Worm (Caenorhabditis elegans): Measurements from ENCODE around the gene R08B4.3.

R08B4.3 gene

ce11 chrX:11125520-11125919 lies 4.7 kb upstream of the R08B4.3 start, which contains the start of gene alr-1:
TSS of gene alr-1 (minus strand) at chrX:11125620.
- no peak for TF ChIP-seq ztf-29 (GFP tag; IDR thresholded peaks at IDR 0.05)
- TF ChIP-seq klf-2 (GFP tag; conservative IDR thresholded peaks at IDR 0.05), result no peak
- no peak for TF ChIP-seq ref-1 (GFP tag; conservative IDR thresholded peaks at IDR 0.05)
- TF ChIP-seq T22C8.4 (GFP tag; IDR thresholded peaks at IDR 0.05), result no peak
- TF ChIP-seq cog-1 (tag; optimal IDR thresholded peaks at IDR 0.05), result no peak
- TF ChIP-seq tab-1 (GFP tag; IDR thresholded peaks at IDR 0.05), result no peak
- no peak for TF ChIP-seq flt-1 (GFP tag; IDR thresholded peaks at IDR 0.05)
- TF ChIP-seq med-1 (GFP tag; optimal IDR thresholded peaks at IDR 0.05; ENCODE audit: insufficient read depth), result no peak

- no peak for TF ChIP-seq ref-1 (GFP tag; conservative IDR thresholded peaks at IDR 0.05)
- TF ChIP-seq flt-1 (GFP tag; IDR thresholded peaks at IDR 0.05), result no peak
- TF ChIP-seq cog-1 (tag; optimal IDR thresholded peaks at IDR 0.05), result no peak
- TF ChIP-seq ztf-23 (GFP tag; IDR thresholded peaks at IDR 0.05), result no peak
- TF ChIP-seq T22C8.4 (GFP tag; IDR thresholded peaks at IDR 0.05), result no peak
- TF ChIP-seq tab-1 (GFP tag; IDR thresholded peaks at IDR 0.05), result no peak
- TF ChIP-seq ztf-29 (GFP tag; IDR thresholded peaks at IDR 0.05), result no peak
- no peak for TF ChIP-seq klf-2 (GFP tag; conservative IDR thresholded peaks at IDR 0.05)
- no peak for TF ChIP-seq med-1 (GFP tag; optimal IDR thresholded peaks at IDR 0.05; ENCODE audit: insufficient read depth)
Measured at ce11 chrX:11123998-11124397, 3.2 kb upstream of the R08B4.3 start.

ce11 chrX:11122412-11122811 lies 1.6 kb upstream of the R08B4.3 start:
- no peak for TF ChIP-seq T22C8.4 (GFP tag; IDR thresholded peaks at IDR 0.05)
- no peak for TF ChIP-seq cog-1 (tag; optimal IDR thresholded peaks at IDR 0.05)
- no peak for TF ChIP-seq tab-1 (GFP tag; IDR thresholded peaks at IDR 0.05)
- TF ChIP-seq klf-2 (GFP tag; conservative IDR thresholded peaks at IDR 0.05), result no peak
- no peak for TF ChIP-seq ztf-29 (GFP tag; IDR thresholded peaks at IDR 0.05)
- no peak for TF ChIP-seq med-1 (GFP tag; optimal IDR thresholded peaks at IDR 0.05; ENCODE audit: insufficient read depth)
- no peak for TF ChIP-seq flt-1 (GFP tag; IDR thresholded peaks at IDR 0.05)
- TF ChIP-seq ref-1 (GFP tag; conservative IDR thresholded peaks at IDR 0.05), result no peak
- no peak for TF ChIP-seq ztf-23 (GFP tag; IDR thresholded peaks at IDR 0.05)

ce11 chrX:11116723-11117122 lies 4.1 kb downstream of the R08B4.3 start, which contains the start of gene nlp-66:
TSS of gene nlp-66 (minus strand) at chrX:11116823.
- no peak for TF ChIP-seq cog-1 (tag; optimal IDR thresholded peaks at IDR 0.05)
- no peak for TF ChIP-seq tab-1 (GFP tag; IDR thresholded peaks at IDR 0.05)
- no peak for TF ChIP-seq ztf-29 (GFP tag; IDR thresholded peaks at IDR 0.05)

ce11 chrX:11114420-11114819 lies 6.4 kb downstream of the R08B4.3 start:
- no peak for TF ChIP-seq ztf-23 (GFP tag; IDR thresholded peaks at IDR 0.05)
- no peak for TF ChIP-seq T22C8.4 (GFP tag; IDR thresholded peaks at IDR 0.05)
- TF ChIP-seq klf-2 (GFP tag; conservative IDR thresholded peaks at IDR 0.05), result no peak
- TF ChIP-seq cog-1 (tag; optimal IDR thresholded peaks at IDR 0.05), result no peak
- TF ChIP-seq flt-1 (GFP tag; IDR thresholded peaks at IDR 0.05), result no peak
- no peak for TF ChIP-seq med-1 (GFP tag; optimal IDR thresholded peaks at IDR 0.05; ENCODE audit: insufficient read depth)
- no peak for TF ChIP-seq tab-1 (GFP tag; IDR thresholded peaks at IDR 0.05)
- no peak for TF ChIP-seq ztf-29 (GFP tag; IDR thresholded peaks at IDR 0.05)
- no peak for TF ChIP-seq ref-1 (GFP tag; conservative IDR thresholded peaks at IDR 0.05)

- TF ChIP-seq ref-1 (GFP tag; conservative IDR thresholded peaks at IDR 0.05), result no peak
- TF ChIP-seq tab-1 (GFP tag; IDR thresholded peaks at IDR 0.05), result no peak
- TF ChIP-seq med-1 (GFP tag; optimal IDR thresholded peaks at IDR 0.05; ENCODE audit: insufficient read depth), result no peak
- TF ChIP-seq ztf-29 (GFP tag; IDR thresholded peaks at IDR 0.05), result no peak
- no peak for TF ChIP-seq ztf-23 (GFP tag; IDR thresholded peaks at IDR 0.05)
- TF ChIP-seq T22C8.4 (GFP tag; IDR thresholded peaks at IDR 0.05), result no peak
- no peak for TF ChIP-seq cog-1 (tag; optimal IDR thresholded peaks at IDR 0.05)
- TF ChIP-seq klf-2 (GFP tag; conservative IDR thresholded peaks at IDR 0.05), result no peak
- TF ChIP-seq flt-1 (GFP tag; IDR thresholded peaks at IDR 0.05), result no peak
Measured at ce11 chrX:11109200-11109599, 11.6 kb downstream of the R08B4.3 start, which contains the start of gene grd-1. TSS of gene grd-1 (plus strand) at chrX:11109440.

- no peak for TF ChIP-seq ref-1 (GFP tag; conservative IDR thresholded peaks at IDR 0.05)
Measured at ce11 chrX:11107076-11107475, 13.7 kb downstream of the R08B4.3 start, which contains the start of gene clc-17. TSS of gene clc-17 (plus strand) at chrX:11107376.

ce11 chrX:11104883-11105629 lies 15.7 kb downstream of the R08B4.3 start, which contains the start of gene W02H3.1:
TSS of gene W02H3.1 (minus strand) at chrX:11105460.
- TF ChIP-seq med-1 (GFP tag; optimal IDR thresholded peaks at IDR 0.05; ENCODE audit: insufficient read depth), result no peak
- no peak for TF ChIP-seq ztf-23 (GFP tag; IDR thresholded peaks at IDR 0.05)
- TF ChIP-seq cog-1 (tag; optimal IDR thresholded peaks at IDR 0.05), result no peak
- TF ChIP-seq ztf-29 (GFP tag; IDR thresholded peaks at IDR 0.05), result no peak
- no peak for TF ChIP-seq T22C8.4 (GFP tag; IDR thresholded peaks at IDR 0.05)
- no peak for TF ChIP-seq ref-1 (GFP tag; conservative IDR thresholded peaks at IDR 0.05)
- TF ChIP-seq flt-1 (GFP tag; IDR thresholded peaks at IDR 0.05), result no peak
- TF ChIP-seq tab-1 (GFP tag; IDR thresholded peaks at IDR 0.05), result no peak
- no peak for TF ChIP-seq klf-2 (GFP tag; conservative IDR thresholded peaks at IDR 0.05)

ce11 chrX:11103173-11103572 lies 17.6 kb downstream of the R08B4.3 start:
- TF ChIP-seq tab-1 (GFP tag; IDR thresholded peaks at IDR 0.05) (no peak), klf-2 (GFP tag; conservative IDR thresholded peaks at IDR 0.05) (no peak), ref-1 (GFP tag; conservative IDR thresholded peaks at IDR 0.05) (no peak), ztf-23 (GFP tag; IDR thresholded peaks at IDR 0.05) (no peak), med-1 (GFP tag; optimal IDR thresholded peaks at IDR 0.05; ENCODE audit: insufficient read depth) (no peak)

ce11 chrX:11098086-11098485 lies 22.7 kb downstream of the R08B4.3 start, which contains the start of gene W02H3.3:
TSS of gene W02H3.3 (minus strand) at chrX:11098186.
- TF ChIP-seq med-1 (GFP tag; optimal IDR thresholded peaks at IDR 0.05; ENCODE audit: insufficient read depth) (no peak), flt-1 (GFP tag; IDR thresholded peaks at IDR 0.05) (no peak)

All from whole organism, midembryonic.